Worm (Caenorhabditis elegans) whole organism, young adult: ENCODE data around the gene abch-1.

Experiments
- B0019.2 ChIP-seq: fragments of 200-800 bp; sonication (Bioruptor generic); conservative IDR thresholded peaks from 2 replicates; pipeline ENCODE4 v1.3.6; 2022; ENCODE audit warnings: missing genetic modification reagents, missing genetic modification characterization, missing compliant biosample characterization
- C17E4.6 ChIP-seq: fragments of 200-800 bp; sonication (Bioruptor generic); IDR thresholded peaks from 2 replicates; pipeline ENCODE4 v1.3.6; 2022; ENCODE audit warnings: missing genetic modification reagents, missing genetic modification characterization, missing compliant biosample characterization
- D2030.7 ChIP-seq: fragments of 200-800 bp; sonication (Bioruptor generic); IDR thresholded peaks from 2 replicates; pipeline ENCODE4 v1.3.6; 2022; ENCODE audit warnings: missing genetic modification reagents, missing genetic modification characterization, missing compliant biosample characterization
- F23B12.7 ChIP-seq: sonication (generic microtip); optimal IDR thresholded peaks from 2 replicates; lab custom pipeline; 2017; ENCODE audit warnings: missing genetic modification characterization, mild to moderate bottlenecking, missing compliant biosample characterization, antibody characterized with exemption, moderate library complexity; ENCODE audit not compliant: insufficient read depth
- F49E8.2 ChIP-seq: sonication (generic microtip); optimal IDR thresholded peaks from 3 replicates; lab custom pipeline; 2017; ENCODE audit warnings: missing genetic modification characterization, mild to moderate bottlenecking, missing compliant biosample characterization, antibody characterized with exemption, moderate library complexity; ENCODE audit not compliant: insufficient read depth
- T07F8.4 ChIP-seq: sonication (generic microtip); optimal IDR thresholded peaks from 2 replicates; lab custom pipeline; 2016; ENCODE audit warnings: mild to moderate bottlenecking, missing genetic modification characterization, moderate library complexity, missing compliant biosample characterization
- Y53G8AR.9 ChIP-seq: fragments of 200-800 bp; sonication (Bioruptor generic); conservative IDR thresholded peaks from 2 replicates; pipeline ENCODE4 v1.3.6; 2022; ENCODE audit warnings: missing genetic modification reagents, missing genetic modification characterization, missing compliant biosample characterization
- Y56A3A.18 ChIP-seq: fragments of 200-800 bp; sonication (Bioruptor generic); IDR thresholded peaks from 2 replicates; pipeline ENCODE4 v1.3.6; 2022; ENCODE audit warnings: missing genetic modification reagents, missing genetic modification characterization, missing compliant biosample characterization
- Y79H2A.3 ChIP-seq: fragments of 200-800 bp; sonication (Bioruptor generic); conservative IDR thresholded peaks from 2 replicates; pipeline ENCODE4 v1.3.6; 2022; ENCODE audit warnings: missing genetic modification reagents, missing genetic modification characterization, missing compliant biosample characterization
- attf-3 ChIP-seq: fragments of 200-800 bp; sonication (Bioruptor generic); conservative IDR thresholded peaks from 2 replicates; pipeline ENCODE4 v1.3.6; 2022; ENCODE audit warnings: missing genetic modification reagents, missing genetic modification characterization, missing compliant biosample characterization
- dox-1 ChIP-seq: fragments of 200-800 bp; sonication (Bioruptor generic); IDR thresholded peaks from 2 replicates; pipeline ENCODE4 v1.3.6; 2022; ENCODE audit warnings: missing genetic modification reagents, missing genetic modification characterization, missing compliant biosample characterization
- dpl-1 ChIP-seq: fragments of 150-350 bp; optimal IDR thresholded peaks from 2 replicates; lab custom pipeline; 2014; ENCODE audit warnings: missing biosample characterization, missing genetic modification reagents, missing genetic modification characterization
- efl-1 ChIP-seq: fragments of 150-350 bp; optimal IDR thresholded peaks from 2 replicates; lab custom pipeline; 2014; ENCODE audit warnings: missing biosample characterization, missing genetic modification reagents, missing genetic modification characterization
- ekl-4 ChIP-seq: fragments of 200-800 bp; sonication (Bioruptor generic); IDR thresholded peaks from 2 replicates; pipeline ENCODE4 v1.3.6; 2022; ENCODE audit warnings: missing genetic modification reagents, missing genetic modification characterization, missing compliant biosample characterization
- hrde-1 ChIP-seq: sonication (generic microtip); optimal IDR thresholded peaks from 2 replicates; lab custom pipeline; 2016; ENCODE audit warnings: missing genetic modification characterization, mild to moderate bottlenecking, missing compliant biosample characterization, moderate library complexity, missing genotype, missing genetic modification reagents, borderline replicate concordance
- hsf-1 ChIP-seq: fragments of 200-800 bp; sonication (Bioruptor generic); IDR thresholded peaks from 2 replicates; pipeline ENCODE4 v1.3.6; 2022; ENCODE audit warnings: missing genetic modification reagents, missing genetic modification characterization, missing compliant biosample characterization
- lin-26 ChIP-seq: fragments of 200-800 bp; sonication (Bioruptor generic); IDR thresholded peaks from 2 replicates; pipeline ENCODE4 v1.3.6; 2022; ENCODE audit warnings: missing genetic modification reagents, missing genetic modification characterization, missing compliant biosample characterization
- lin-35 ChIP-seq, 3 experiments: fragments of 150-350 bp in 2 of 3; sonication (generic microtip) in 1 of 3; optimal IDR thresholded peaks; 2 replicates each; lab custom pipeline; 2014 to 2018; ENCODE audit warnings: missing biosample characterization in 3 of 3, missing genetic modification characterization in 3 of 3, missing genetic modification reagents in 3 of 3
- lin-54 ChIP-seq: fragments of 200-800 bp; sonication (Bioruptor generic); optimal IDR thresholded peaks from 2 replicates; lab custom pipeline; 2018; ENCODE audit warnings: mild to moderate bottlenecking, missing genetic modification characterization, missing compliant biosample characterization
- lsl-1 ChIP-seq: fragments of 200-800 bp; sonication (Bioruptor generic); optimal IDR thresholded peaks from 2 replicates; lab custom pipeline; 2018; ENCODE audit warnings: mild to moderate bottlenecking, missing genetic modification characterization, moderate library complexity, missing compliant biosample characterization
- madf-6 ChIP-seq: fragments of 200-800 bp; sonication (Bioruptor generic); IDR thresholded peaks from 2 replicates; pipeline ENCODE4 v1.3.6; 2022; ENCODE audit warnings: missing genetic modification reagents, missing genetic modification characterization, missing compliant biosample characterization
- mcd-1 ChIP-seq: fragments of 200-800 bp; sonication (Bioruptor generic); IDR thresholded peaks from 2 replicates; pipeline ENCODE4 v1.3.6; 2022; ENCODE audit warnings: missing genetic modification reagents, missing genetic modification characterization, missing compliant biosample characterization
- mel-28 ChIP-seq: sonication (generic microtip); optimal IDR thresholded peaks from 2 replicates; lab custom pipeline; 2016; ENCODE audit warnings: borderline replicate concordance, mild to moderate bottlenecking, missing genetic modification characterization, missing compliant biosample characterization
- mes-4 ChIP-seq: sonication (generic microtip); optimal IDR thresholded peaks from 2 replicates; lab custom pipeline; 2016; ENCODE audit warnings: missing genotype, missing genetic modification characterization, missing compliant biosample characterization
- nfyb-1 ChIP-seq: fragments of 200-800 bp; sonication (Bioruptor generic); IDR thresholded peaks from 2 replicates; pipeline ENCODE4 v1.3.6; 2022; ENCODE audit warnings: missing genetic modification reagents, missing genetic modification characterization, missing compliant biosample characterization
- nhr-27 ChIP-seq: fragments of 200-800 bp; sonication (Bioruptor generic); optimal IDR thresholded peaks from 2 replicates; lab custom pipeline; 2018; ENCODE audit warnings: mild to moderate bottlenecking, missing genetic modification characterization, moderate library complexity, missing compliant biosample characterization
- nhr-80 ChIP-seq: sonication (generic microtip); optimal IDR thresholded peaks from 2 replicates; lab custom pipeline; 2016; ENCODE audit warnings: missing genetic modification characterization, missing compliant biosample characterization
- rcor-1 ChIP-seq: fragments of 200-800 bp; sonication (Bioruptor generic); IDR thresholded peaks from 2 replicates; pipeline ENCODE4 v1.3.6; 2022; ENCODE audit warnings: missing genetic modification reagents, missing genetic modification characterization, missing compliant biosample characterization
- repo-1 ChIP-seq: sonication (generic microtip); optimal IDR thresholded peaks from 2 replicates; lab custom pipeline; 2017; ENCODE audit warnings: mild to moderate bottlenecking, missing genetic modification characterization, missing compliant biosample characterization
- sea-2 ChIP-seq: fragments of 200-800 bp; sonication (Bioruptor generic); IDR thresholded peaks from 2 replicates; pipeline ENCODE4 v1.3.6; 2022; ENCODE audit warnings: missing genetic modification characterization, missing compliant biosample characterization
- tbx-9 ChIP-seq: sonication (generic microtip); optimal IDR thresholded peaks from 2 replicates; lab custom pipeline; 2016; ENCODE audit warnings: borderline replicate concordance, missing genetic modification characterization, inconsistent platforms, missing compliant biosample characterization
- unc-62 ChIP-seq: fragments of 150-350 bp; optimal IDR thresholded peaks from 2 replicates; lab custom pipeline; 2014; ENCODE audit warnings: missing biosample characterization, missing genetic modification reagents, missing genetic modification characterization

The abch-1 gene

ce11 chrII:6558887-6559286 is 27.5 kb upstream of the abch-1 start (continued):
- TF ChIP-seq mel-28 (tag; lab: Kevin White, UChicago) (peak; percentile 52), B0019.2 (0 out of 2 replicates have a peak, but pooled peaks have one; percentile 16), ekl-4 (peak; percentile 60), mes-4 (tag; lab: Kevin White, UChicago) (no peak), dox-1 (GFP tag; lab: Robert Waterston, UW) (0 out of 2 replicates have a peak, but pooled peaks have one; percentile 18), Y53G8AR.9 (GFP tag; lab: Robert Waterston, UW) (peak; percentile 79), nfyb-1 (GFP tag; lab: Robert Waterston, UW) (peak; percentile 73), C17E4.6 (GFP tag; lab: Robert Waterston, UW) (0 out of 2 replicates have a peak, but pooled peaks have one; percentile 7), sea-2 (GFP tag; lab: Robert Waterston, UW) (no peak), tbx-9 (tag; lab: Kevin White, UChicago) (no peak)

- no peak for TF ChIP-seq hsf-1 (GFP tag; lab: Robert Waterston, UW)
- no peak for TF ChIP-seq lsl-1 (GFP tag; lab: Kevin White, UChicago)
- no peak for TF ChIP-seq lin-54
- TF ChIP-seq Y79H2A.3 (GFP tag; lab: Robert Waterston, UW) = no peak
- no peak for TF ChIP-seq madf-6
- no peak for TF ChIP-seq attf-3
- TF ChIP-seq nhr-27 (tag; lab: Kevin White, UChicago) = no peak
- no peak for TF ChIP-seq F49E8.2
- TF ChIP-seq unc-62 = no peak
- TF ChIP-seq F23B12.7 (tag; lab: Kevin White, UChicago) = no peak
- no peak for TF ChIP-seq nhr-80 (tag; lab: Kevin White, UChicago)
- no peak for TF ChIP-seq D2030.7
Observed at ce11 chrII:6554677-6555076, 23.2 kb upstream of the abch-1 start, which contains the start of gene wrn-1. wrn-1 (plus strand) TSS chrII:6554977.

ce11 chrII:6544842-6545410 is 13.5 kb upstream of the abch-1 start, which contains the start of gene lron-15:
lron-15 (minus strand) TSS chrII:6544892.
- TF ChIP-seq rcor-1 (GFP tag; lab: Robert Waterston, UW) (no peak), repo-1 (tag; lab: Kevin White, UChicago) (no peak), hrde-1 (no peak), lin-54 (no peak), Y56A3A.18 (no peak)

- TF ChIP-seq efl-1 (GFP tag; lab: Kevin White, UChicago) = peak; percentile 70
- peak; percentile 95 for TF ChIP-seq F23B12.7 (tag; lab: Kevin White, UChicago)
- no peak for TF ChIP-seq T07F8.4 (tag; lab: Kevin White, UChicago)
- no peak for TF ChIP-seq lin-26 (GFP tag; lab: Robert Waterston, UW)
- peak; percentile 83 for TF ChIP-seq lin-54
- TF ChIP-seq lsl-1 (GFP tag; lab: Kevin White, UChicago) = peak; percentile 28
- peak; percentile 93 for TF ChIP-seq mcd-1
- TF ChIP-seq lin-35 (GFP tag; optimal IDR thresholded peaks at IDR 0.05; lab: Kevin White, UChicago) = peak in 1 of 3 experiments; percentile 79
- peak; percentile 59 for TF ChIP-seq dpl-1 (GFP tag; lab: Kevin White, UChicago)
Observed at ce11 chrII:6535957-6536424, 4.6 kb upstream of the abch-1 start, which contains the start of gene utp-20. utp-20 (plus strand) TSS chrII:6536374.
